Worm (Caenorhabditis elegans) whole organism, midembryonic: ENCODE data around the gene rmif-2.

ENCODE experiments used
- T22C8.4 ChIP-seq: fragments of 200-800 bp; sonication (Bioruptor generic); IDR thresholded peaks from 2 replicates; pipeline ENCODE4 v1.3.6; 2022; ENCODE audit warnings: missing genetic modification characterization, missing compliant biosample characterization
- flt-1 ChIP-seq: fragments of 200-800 bp; sonication (Bioruptor generic); IDR thresholded peaks from 2 replicates; pipeline ENCODE4 v1.3.6; 2022; ENCODE audit warnings: missing genetic modification characterization, missing compliant biosample characterization

ce11 chrIV:1170408-1170807 is 12.0 kb upstream of the rmif-2 start, which contains the start of gene cec-2:
- TF ChIP-seq flt-1 (GFP tag; lab: Robert Waterston, UW) (no peak), T22C8.4 (GFP tag; lab: Robert Waterston, UW) (no peak)
